Worm (Caenorhabditis elegans) whole organism, L4 larva: ENCODE data around the gene nep-20.

ENCODE experiments used
- fkh-10 ChIP-seq: fragments of 150-350 bp; optimal IDR thresholded peaks from 2 replicates; lab custom pipeline; 2014; ENCODE audit warnings: missing biosample characterization, missing genetic modification reagents, missing genetic modification characterization
- hlh-11 ChIP-seq: fragments of 200-800 bp; sonication (Bioruptor generic); optimal IDR thresholded peaks from 2 replicates; lab custom pipeline; 2018; ENCODE audit warnings: mild to moderate bottlenecking, missing genetic modification characterization, missing compliant biosample characterization
- lin-38 ChIP-seq: fragments of 200-800 bp; sonication (Bioruptor generic); IDR thresholded peaks from 2 replicates; pipeline ENCODE4 v1.3.6; 2022; ENCODE audit warnings: missing genetic modification reagents, missing genetic modification characterization, missing compliant biosample characterization

DNA sequence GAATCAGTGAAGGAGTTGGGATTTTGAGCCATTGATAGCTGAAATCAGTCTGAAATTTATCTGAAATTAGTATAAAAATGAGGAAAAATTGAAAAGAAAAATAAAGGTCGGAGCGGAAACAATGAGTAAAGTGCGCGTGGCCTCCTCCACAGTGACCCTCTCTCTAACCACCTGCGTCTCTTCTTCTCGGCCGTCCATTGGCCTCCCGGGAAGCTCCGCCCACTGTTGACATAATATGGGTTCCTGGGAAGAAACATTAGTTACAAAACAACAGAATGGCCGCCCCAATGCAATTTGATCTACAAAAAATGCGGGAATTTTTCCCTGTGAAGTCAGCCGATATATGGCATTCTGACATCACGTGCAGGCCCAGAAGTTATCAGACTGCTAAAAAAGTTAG is 25.3 kb downstream of the nep-20 start, which contains the start of gene Y49F6C.8:
- TF ChIP-seq fkh-10 (GFP tag; lab: Kevin White, UChicago) (no peak), hlh-11 (tag; lab: Kevin White, UChicago) (no peak), lin-38 (GFP tag; lab: Robert Waterston, UW) (no peak)
